Fruit fly (Drosophila melanogaster) whole organism, embryonic: Measurements from ENCODE around the gene CG14182.

Experiments
- Asciz ChIP-seq: fragments of 200-800 bp; sonication (Bioruptor generic); optimal IDR thresholded peaks from 2 replicates; lab custom pipeline; 2017; ENCODE audit warnings: missing biosample characterization, mild to moderate bottlenecking, missing genetic modification characterization, missing genetic modification reagents
- Atf6 ChIP-seq: fragments of 200-800 bp; sonication (Bioruptor generic); IDR thresholded peaks from 2 replicates; pipeline ENCODE4 v1.3.6; 2022; ENCODE audit warnings: missing biosample characterization, missing genetic modification characterization
- CG10366 ChIP-seq: fragments of 200-800 bp; sonication (Bioruptor generic); IDR thresholded peaks from 2 replicates; pipeline ENCODE4 v1.3.6; 2022; ENCODE audit warnings: missing biosample characterization, missing genetic modification characterization
- CG10543 ChIP-seq: fragments of 200-800 bp; sonication (Bioruptor generic); optimal IDR thresholded peaks from 3 replicates; lab custom pipeline; 2017; ENCODE audit warnings: missing biosample characterization, mild to moderate bottlenecking, missing genetic modification characterization, moderate library complexity
- CG11085 ChIP-seq: fragments of 200-800 bp; sonication (Bioruptor generic); IDR thresholded peaks from 2 replicates; pipeline ENCODE4 v1.3.6; 2022; ENCODE audit warnings: missing biosample characterization, missing genetic modification characterization
- CG11504 ChIP-seq: fragments of 200-800 bp; sonication (Bioruptor generic); optimal IDR thresholded peaks from 3 replicates; lab custom pipeline; 2019; ENCODE audit warnings: missing biosample characterization, mild to moderate bottlenecking, missing genetic modification characterization, moderate library complexity
- CG12236 ChIP-seq: fragments of 200-800 bp; sonication (Bioruptor generic); optimal IDR thresholded peaks from 2 replicates; lab custom pipeline; 2016; ENCODE audit warnings: missing biosample characterization, missing genetic modification characterization
- CG1647 ChIP-seq: fragments of 200-800 bp; sonication (Bioruptor generic); optimal IDR thresholded peaks from 3 replicates; lab custom pipeline; 2016; ENCODE audit warnings: missing biosample characterization, missing genetic modification characterization
- CG4328 ChIP-seq: fragments of 200-800 bp; sonication (Bioruptor generic); optimal IDR thresholded peaks from 3 replicates; lab custom pipeline; 2017; ENCODE audit warnings: missing biosample characterization, missing genetic modification reagents, missing genetic modification characterization
- CG4404 ChIP-seq: fragments of 200-800 bp; sonication (Bioruptor generic); IDR thresholded peaks from 2 replicates; pipeline ENCODE4 v1.3.6; 2022; ENCODE audit warnings: missing biosample characterization, missing genetic modification characterization
- CG4707 ChIP-seq: fragments of 200-800 bp; sonication (Bioruptor generic); optimal IDR thresholded peaks from 2 replicates; lab custom pipeline; 2018; ENCODE audit warnings: missing biosample characterization, mild to moderate bottlenecking, missing genetic modification characterization, moderate library complexity
- CG5245 ChIP-seq: fragments of 200-800 bp; sonication (Bioruptor generic); optimal IDR thresholded peaks from 3 replicates; lab custom pipeline; 2016; ENCODE audit warnings: missing biosample characterization, missing genetic modification characterization
- CG6765 ChIP-seq: fragments of 200-800 bp; sonication (Bioruptor generic); optimal IDR thresholded peaks from 3 replicates; lab custom pipeline; 2017; ENCODE audit warnings: missing biosample characterization, mild to moderate bottlenecking, missing genetic modification characterization
- CG9727 ChIP-seq: fragments of 200-800 bp; sonication (Bioruptor generic); optimal IDR thresholded peaks from 3 replicates; lab custom pipeline; 2017; ENCODE audit warnings: missing biosample characterization, mild to moderate bottlenecking, missing genetic modification characterization
- Ets65A ChIP-seq: fragments of 200-800 bp; sonication (Bioruptor generic); peaks from one replicate; lab custom pipeline; 2016; ENCODE audit warnings: missing biosample characterization, missing genetic modification characterization
- Fer1 ChIP-seq: fragments of 200-800 bp; sonication (Bioruptor generic); optimal IDR thresholded peaks from 2 replicates; lab custom pipeline; 2017; ENCODE audit warnings: missing biosample characterization, mild to moderate bottlenecking, missing genetic modification characterization
- Gsc ChIP-seq: fragments of 200-800 bp; sonication (Bioruptor generic); IDR thresholded peaks from 2 replicates; pipeline ENCODE4 v1.3.6; 2022; ENCODE audit warnings: missing biosample characterization, missing genetic modification characterization
- H2.0 ChIP-seq: fragments of 200-800 bp; sonication (Bioruptor generic); IDR thresholded peaks from 2 replicates; pipeline ENCODE4 v1.3.6; 2022; ENCODE audit warnings: missing biosample characterization, missing genetic modification characterization
- HLH54F ChIP-seq: fragments of 200-800 bp; sonication (Bioruptor generic); optimal IDR thresholded peaks from 3 replicates; lab custom pipeline; 2016; ENCODE audit warnings: missing biosample characterization, missing genetic modification characterization
- Hmx ChIP-seq: fragments of 200-800 bp; sonication (Bioruptor generic); optimal IDR thresholded peaks from 2 replicates; lab custom pipeline; 2016; ENCODE audit warnings: missing biosample characterization, missing genetic modification characterization
- Lim3 ChIP-seq: fragments of 200-800 bp; sonication (Bioruptor generic); IDR thresholded peaks from 2 replicates; pipeline ENCODE4 v1.3.6; 2022; ENCODE audit warnings: missing biosample characterization, missing genetic modification characterization
- Myb ChIP-seq: fragments of 200-800 bp; sonication (Bioruptor generic); optimal IDR thresholded peaks from 2 replicates; lab custom pipeline; 2016; ENCODE audit warnings: missing biosample characterization, missing genetic modification characterization
- Neu2 ChIP-seq: fragments of 200-800 bp; sonication (Bioruptor generic); optimal IDR thresholded peaks from 3 replicates; lab custom pipeline; 2016; ENCODE audit warnings: missing biosample characterization, missing genetic modification characterization, borderline replicate concordance
- NfI ChIP-seq: fragments of 200-800 bp; sonication (Bioruptor generic); optimal IDR thresholded peaks from 3 replicates; lab custom pipeline; 2018; ENCODE audit warnings: missing biosample characterization, mild to moderate bottlenecking, missing genetic modification characterization, moderate library complexity
- Optix ChIP-seq: fragments of 200-800 bp; sonication (Bioruptor generic); IDR thresholded peaks from 3 replicates; pipeline ENCODE4 v1.3.6; 2022; ENCODE audit warnings: missing biosample characterization, missing genetic modification characterization
- PHDP ChIP-seq: fragments of 200-800 bp; sonication (Bioruptor generic); optimal IDR thresholded peaks from 3 replicates; lab custom pipeline; 2018; ENCODE audit warnings: missing biosample characterization, mild to moderate bottlenecking, missing genetic modification characterization, moderate library complexity
- Pdp1 ChIP-seq, 2 experiments: fragments of 200-800 bp; sonication (Bioruptor generic); optimal IDR thresholded peaks; 3 replicates each; lab custom pipeline; 2016; ENCODE audit warnings: missing biosample characterization in 2 of 2, missing genetic modification characterization in 2 of 2, mild to moderate bottlenecking in 1 of 2, moderate library complexity in 1 of 2
- Ptx1 ChIP-seq: fragments of 200-800 bp; sonication (Bioruptor generic); IDR thresholded peaks from 2 replicates; pipeline ENCODE4 v1.3.6; 2022; ENCODE audit warnings: missing biosample characterization, missing genetic modification characterization
- Stat92E ChIP-seq, 3 experiments: fragments of >200 bp in 2 of 3; fragments of 200-800 bp in 1 of 3; sonication (Bioruptor generic) in 1 of 3; optimal IDR thresholded peaks; 2 replicates each; lab custom pipeline; 2017 to 2019; ENCODE audit warnings: missing biosample characterization in 3 of 3, missing genetic modification characterization in 3 of 3, mild to moderate bottlenecking in 1 of 3, moderate library complexity in 1 of 3
- Taf1 ChIP-seq: fragments of 200-800 bp; sonication (Bioruptor generic); IDR thresholded peaks from 2 replicates; pipeline ENCODE4 v1.3.6; 2022; ENCODE audit warnings: missing biosample characterization, missing genetic modification characterization
- ab ChIP-seq: fragments of 200-800 bp; sonication (Bioruptor generic); optimal IDR thresholded peaks from 2 replicates; lab custom pipeline; 2016; ENCODE audit warnings: missing biosample characterization, missing genetic modification characterization
- amos ChIP-seq: fragments of 200-800 bp; sonication (Bioruptor generic); IDR thresholded peaks from 2 replicates; pipeline ENCODE4 v1.3.6; 2022; ENCODE audit warnings: missing biosample characterization, missing genetic modification characterization; ENCODE audit not compliant: partially characterized antibody
- bigmax ChIP-seq: fragments of 200-800 bp; sonication (Bioruptor generic); optimal IDR thresholded peaks from 2 replicates; lab custom pipeline; 2018; ENCODE audit warnings: missing biosample characterization, mild to moderate bottlenecking, missing genetic modification characterization
- chif ChIP-seq, 2 experiments: fragments of 200-800 bp; sonication (Bioruptor generic); optimal IDR thresholded peaks; 3 replicates each; lab custom pipeline; 2016; ENCODE audit warnings: missing biosample characterization in 2 of 2, missing genetic modification characterization in 2 of 2
- dmrt99B ChIP-seq: fragments of 200-800 bp; sonication (Bioruptor generic); optimal IDR thresholded peaks from 2 replicates; lab custom pipeline; 2018; ENCODE audit warnings: missing biosample characterization, mild to moderate bottlenecking, missing genetic modification characterization, moderate library complexity
- dysf ChIP-seq: fragments of 200-800 bp; sonication (Bioruptor generic); IDR thresholded peaks from 3 replicates; pipeline ENCODE4 v1.3.6; 2022; ENCODE audit warnings: missing biosample characterization, missing genetic modification characterization
- gcm ChIP-seq: fragments of 200-800 bp; sonication (Bioruptor generic); optimal IDR thresholded peaks from 2 replicates; lab custom pipeline; 2019; ENCODE audit warnings: missing biosample characterization, mild to moderate bottlenecking, missing genetic modification characterization, moderate library complexity
- grau ChIP-seq: fragments of 200-800 bp; optimal IDR thresholded peaks from 3 replicates; lab custom pipeline; 2019; ENCODE audit warnings: missing biosample characterization, mild to moderate bottlenecking, missing genetic modification characterization, moderate library complexity
- grn ChIP-seq: fragments of 200-800 bp; sonication (Bioruptor generic); optimal IDR thresholded peaks from 3 replicates; lab custom pipeline; 2017; ENCODE audit warnings: missing biosample characterization, missing genetic modification characterization
- gsb-n ChIP-seq: fragments of 200-800 bp; sonication (Bioruptor generic); optimal IDR thresholded peaks from 3 replicates; lab custom pipeline; 2018; ENCODE audit warnings: missing biosample characterization, mild to moderate bottlenecking, missing genetic modification characterization
- ham ChIP-seq: fragments of 200-800 bp; sonication (Bioruptor generic); IDR thresholded peaks from 2 replicates; pipeline ENCODE4 v1.3.6; 2022; ENCODE audit warnings: missing biosample characterization, missing genetic modification characterization
- hbn ChIP-seq: fragments of 200-800 bp; sonication (Bioruptor generic); IDR thresholded peaks from 2 replicates; pipeline ENCODE4 v1.3.6; 2022; ENCODE audit warnings: missing biosample characterization, missing genetic modification characterization; ENCODE audit not compliant: partially characterized antibody
- inv ChIP-seq: fragments of 200-800 bp; sonication (Bioruptor generic); IDR thresholded peaks from 2 replicates; pipeline ENCODE4 v1.3.6; 2022; ENCODE audit warnings: missing biosample characterization, missing genetic modification characterization; ENCODE audit not compliant: partially characterized antibody
- kni ChIP-seq: fragments of 200-800 bp; sonication (Bioruptor generic); optimal IDR thresholded peaks from 3 replicates; lab custom pipeline; 2017; ENCODE audit warnings: mild to moderate bottlenecking, missing biosample characterization, missing genetic modification reagents, missing genetic modification characterization
- mam ChIP-seq: fragments of 200-800 bp; sonication (Bioruptor generic); optimal IDR thresholded peaks from 3 replicates; lab custom pipeline; 2016; ENCODE audit warnings: missing biosample characterization, missing genetic modification characterization
- pita ChIP-seq: fragments of 200-800 bp; sonication (Bioruptor generic); optimal IDR thresholded peaks from 2 replicates; lab custom pipeline; 2017; ENCODE audit warnings: missing biosample characterization, mild to moderate bottlenecking, missing genetic modification characterization
- rib ChIP-seq: fragments of 200-800 bp; sonication (Bioruptor generic); IDR thresholded peaks from 2 replicates; pipeline ENCODE4 v1.3.6; 2022; ENCODE audit warnings: missing biosample characterization, missing genetic modification characterization
- seq ChIP-seq: fragments of 200-800 bp; sonication (Bioruptor generic); IDR thresholded peaks from 2 replicates; pipeline ENCODE4 v1.3.6; 2022; ENCODE audit warnings: missing biosample characterization, missing genetic modification characterization
- sr ChIP-seq: fragments of 200-800 bp; sonication (Bioruptor generic); IDR thresholded peaks from 3 replicates; pipeline ENCODE4 v1.3.6; 2022; ENCODE audit warnings: missing biosample characterization, missing genetic modification characterization
- tio ChIP-seq: fragments of 200-800 bp; sonication (Bioruptor generic); optimal IDR thresholded peaks from 2 replicates; lab custom pipeline; 2017; ENCODE audit warnings: missing biosample characterization, missing genetic modification characterization, inconsistent platforms
- toy ChIP-seq: fragments of 200-800 bp; sonication (Bioruptor generic); IDR thresholded peaks from 2 replicates; pipeline ENCODE4 v1.3.6; 2022; ENCODE audit warnings: missing biosample characterization, missing genetic modification characterization
- trem ChIP-seq: fragments of 200-800 bp; optimal IDR thresholded peaks from 3 replicates; lab custom pipeline; 2019; ENCODE audit warnings: missing biosample characterization, mild to moderate bottlenecking, missing genetic modification characterization, moderate library complexity

CG14182 gene

DNA sequence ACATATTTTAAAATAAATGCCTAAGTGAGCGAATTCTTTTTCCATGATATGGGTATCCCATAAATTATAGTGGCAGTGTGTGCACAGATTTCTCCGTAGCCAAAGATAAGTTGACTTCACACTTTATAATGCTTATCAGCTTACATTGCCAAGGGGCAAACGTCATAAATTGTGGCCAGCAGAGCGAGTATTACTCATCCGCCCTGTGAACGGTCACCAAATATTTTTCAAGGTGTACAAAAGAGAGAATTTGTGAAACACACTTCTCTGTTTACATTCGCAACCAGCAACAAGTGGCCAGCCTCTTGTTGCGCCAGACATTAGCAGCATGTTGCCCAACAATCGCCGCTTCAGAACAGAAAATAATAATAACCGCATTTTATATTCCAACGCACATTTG is 46.7 kb downstream of the CG14182 start (continued):
- TF ChIP-seq CG12236 (GFP tag; lab: Kevin White, UChicago) (no peak), Neu2 (GFP tag; lab: Kevin White, UChicago) (no peak), Lim3 (GFP tag; lab: Robert Waterston, UW) (no peak), gcm (GFP tag; lab: Kevin White, UChicago) (peak; percentile 5), Hmx (GFP tag; lab: Kevin White, UChicago) (no peak), rib (GFP tag; lab: Robert Waterston, UW) (no peak), hbn (no peak), Ets65A (GFP tag; lab: Kevin White, UChicago) (no peak), Pdp1 (GFP tag; optimal IDR thresholded peaks at IDR 0.05; lab: Kevin White, UChicago) (peak in 1 of 2 experiments; percentile 26), kni (GFP tag; lab: Kevin White, UChicago) (no peak), CG11504 (tag; lab: Kevin White, UChicago) (peak; percentile 99), CG4328 (GFP tag; lab: Kevin White, UChicago) (no peak), CG6765 (peak; percentile 3), CG10366 (GFP tag; lab: Robert Waterston, UW) (no peak), ham (GFP tag; lab: Robert Waterston, UW) (no peak), Asciz (GFP tag; lab: Kevin White, UChicago) (peak; percentile 56), PHDP (tag; lab: Kevin White, UChicago) (peak; percentile 60), CG5245 (GFP tag; lab: Kevin White, UChicago) (no peak), Optix (GFP tag; lab: Robert Waterston, UW) (no peak), CG1647 (no peak), dysf (GFP tag; lab: Robert Waterston, UW) (peak; percentile 44; the same call in 1 of the 3 replicates), Ptx1 (no peak), HLH54F (GFP tag; lab: Kevin White, UChicago) (no peak), Taf1 (GFP tag; lab: Robert Waterston, UW) (no peak), CG10543 (GFP tag; lab: Kevin White, UChicago) (peak; percentile 34), dmrt99B (peak; percentile 40), CG9727 (GFP tag; lab: Kevin White, UChicago) (no peak), seq (peak; percentile 43; the same call in 1 of the 2 replicates), bigmax (no peak), H2.0 (GFP tag; lab: Robert Waterston, UW) (no peak), grn (GFP tag; lab: Kevin White, UChicago) (peak; percentile 40), pita (GFP tag; lab: Kevin White, UChicago) (no peak), gsb-n (tag; lab: Kevin White, UChicago) (no peak), ab (GFP tag; lab: Kevin White, UChicago) (no peak), chif (GFP tag; optimal IDR thresholded peaks at IDR 0.05; lab: Kevin White, UChicago) (no peak), grau (tag; lab: Kevin White, UChicago) (peak; percentile 23), inv (no peak), Myb (no peak), Stat92E (GFP tag; optimal IDR thresholded peaks at IDR 0.05; lab: Kevin White, UChicago) (no peak), Fer1 (GFP tag; lab: Kevin White, UChicago) (peak; percentile 76), trem (tag; lab: Kevin White, UChicago) (no peak), Atf6 (GFP tag; lab: Robert Waterston, UW) (peak; percentile 59; the same call in 1 of the 2 replicates), CG4404 (GFP tag; lab: Robert Waterston, UW) (no peak), toy (GFP tag; lab: Robert Waterston, UW) (no peak), Gsc (GFP tag; lab: Robert Waterston, UW) (no peak), NfI (GFP tag; lab: Kevin White, UChicago) (peak; percentile 21), amos (no peak), tio (GFP tag; lab: Kevin White, UChicago) (no peak), sr (GFP tag; lab: Robert Waterston, UW) (no peak), CG11085 (GFP tag; lab: Robert Waterston, UW) (no peak), CG4707 (GFP tag; lab: Kevin White, UChicago) (peak; percentile 48), mam (no peak)
